Worm (Caenorhabditis elegans): ENCODE data around the gene C18B12.4.

DNA sequence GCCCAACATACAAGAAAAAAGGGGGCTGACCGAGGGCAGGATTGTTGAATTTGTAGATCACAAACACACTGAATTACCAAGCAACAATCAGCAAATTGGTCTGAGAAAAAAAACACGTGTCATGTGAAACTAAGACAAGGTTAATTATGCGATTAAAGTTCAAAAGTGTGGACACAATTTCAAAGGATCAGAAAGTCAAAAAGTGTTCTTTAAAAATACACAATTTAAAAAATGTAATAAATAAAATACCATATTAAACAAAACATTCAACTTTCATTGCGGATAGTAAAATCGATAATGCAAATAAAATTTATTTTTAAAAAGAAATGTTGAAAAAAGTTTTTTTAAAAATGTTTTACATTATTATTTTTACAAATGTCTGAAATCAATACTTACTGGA is 41.3 kb downstream of the C18B12.4 start, which contains the start of gene cutl-3:
- TF ChIP-seq tbx-2 (tag; optimal IDR thresholded peaks at IDR 0.05) (no peak), ama-1 (optimal IDR thresholded peaks at IDR 0.05) (no peak), eor-1 (tag; optimal IDR thresholded peaks at IDR 0.05) (no peak), sea-2 (GFP tag; optimal IDR thresholded peaks at IDR 0.05) (no peak), elt-2 (tag; optimal IDR thresholded peaks at IDR 0.05) (no peak), ceh-82 (tag; optimal IDR thresholded peaks at IDR 0.05) (no peak), R02D3.7 (tag; optimal IDR thresholded peaks at IDR 0.05) (no peak), nhr-76 (tag; optimal IDR thresholded peaks at IDR 0.05) (no peak), unc-62 (GFP tag; optimal IDR thresholded peaks at IDR 0.05) (no peak), pqm-1 (tag; optimal IDR thresholded peaks at IDR 0.05) (no peak), nhr-77 (tag; optimal IDR thresholded peaks at IDR 0.05) (no peak), pha-4 (tag; optimal IDR thresholded peaks at IDR 0.05) (no peak), elt-1 (tag; optimal IDR thresholded peaks at IDR 0.05) (no peak), zag-1 (tag; optimal IDR thresholded peaks at IDR 0.05) (no peak)

Data from whole organism, L3 larva.